Worm (Caenorhabditis elegans): ENCODE results near the gene nhr-204.

DNA sequence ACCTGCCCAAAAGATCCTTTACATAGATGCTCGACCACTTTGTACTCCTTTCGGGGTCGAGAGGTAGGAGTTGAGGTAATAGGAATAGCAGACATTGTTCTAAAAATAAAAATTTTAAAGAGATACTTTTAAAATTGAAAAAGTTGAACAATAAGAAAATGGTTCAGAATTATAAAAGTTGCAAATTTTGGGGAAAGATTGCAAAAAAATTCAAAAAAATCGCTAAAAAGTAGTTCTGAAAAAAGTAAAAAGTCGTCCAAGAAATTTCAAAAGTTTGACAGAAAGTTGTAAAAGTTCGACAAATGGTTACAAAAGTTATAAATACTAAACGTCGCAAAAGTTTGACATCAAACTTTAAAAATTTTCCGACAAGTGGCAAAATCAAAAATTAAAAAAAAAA lies 20.5 kb downstream of the nhr-204 start, which contains the start of gene R02C2.1:
- TF ChIP-seq snpc-4 (tag; optimal IDR thresholded peaks at IDR 0.05) (no peak), nhr-10 (tag; optimal IDR thresholded peaks at IDR 0.05) (no peak), ama-1 (optimal IDR thresholded peaks at IDR 0.05) (no peak), egl-27 (tag; optimal IDR thresholded peaks at IDR 0.05) (no peak), skn-1 (tag; optimal IDR thresholded peaks at IDR 0.05) (no peak), ztf-11 (tag; optimal IDR thresholded peaks at IDR 0.05) (no peak), mep-1 (tag; optimal IDR thresholded peaks at IDR 0.05) (no peak), dpl-1 (GFP tag; optimal IDR thresholded peaks at IDR 0.05) (no peak), madf-5 (GFP tag; IDR thresholded peaks at IDR 0.05) (no peak), set-16 (GFP tag; IDR thresholded peaks at IDR 0.05) (no peak), nhr-25 (tag; optimal IDR thresholded peaks at IDR 0.05; ENCODE audit: borderline replicate concordance, insufficient read depth) (no peak), T26A8.4 (GFP tag; IDR thresholded peaks at IDR 0.05) (no peak), mes-2 (tag; optimal IDR thresholded peaks at IDR 0.05; ENCODE audit: poor library complexity, severe bottlenecking) (no peak)

Data from whole organism, L4 larva.